Worm (Caenorhabditis elegans) whole organism, L3 larva: ENCODE results near the gene Y17G7B.12.

Experiments used
- R02D3.7 ChIP-seq: fragments of 150-350 bp; optimal IDR thresholded peaks from 2 replicates; lab custom pipeline; 2014; ENCODE audit warnings: missing biosample characterization, missing genetic modification characterization
- ama-1 ChIP-seq: fragments of 150-350 bp; optimal IDR thresholded peaks from 2 replicates; lab custom pipeline; 2018
- mdl-1 ChIP-seq: fragments of 150-350 bp; optimal IDR thresholded peaks from 2 replicates; lab custom pipeline; 2014; ENCODE audit warnings: missing biosample characterization, missing genetic modification characterization
- nhr-23 ChIP-seq: fragments of 150-350 bp; optimal IDR thresholded peaks from 2 replicates; lab custom pipeline; 2014; ENCODE audit warnings: missing biosample characterization, missing genetic modification reagents, missing genetic modification characterization
- nhr-237 ChIP-seq: fragments of 150-350 bp; optimal IDR thresholded peaks from 2 replicates; lab custom pipeline; 2014; ENCODE audit warnings: missing biosample characterization, missing genetic modification characterization
- nhr-76 ChIP-seq: fragments of 150-350 bp; sonication (generic microtip); optimal IDR thresholded peaks from 5 replicates; lab custom pipeline; 2014; ENCODE audit warnings: missing biosample characterization, missing genetic modification characterization
- nhr-77 ChIP-seq: fragments of 150-350 bp; optimal IDR thresholded peaks from 2 replicates; lab custom pipeline; 2014; ENCODE audit warnings: missing biosample characterization, missing genetic modification characterization
- pha-4 ChIP-seq: fragments of 150-350 bp; optimal IDR thresholded peaks from 2 replicates; lab custom pipeline; 2014; ENCODE audit warnings: missing biosample characterization, missing genetic modification reagents, missing genetic modification characterization
- snpc-4 ChIP-seq: fragments of 150-350 bp; optimal IDR thresholded peaks from 2 replicates; lab custom pipeline; 2014; ENCODE audit warnings: missing biosample characterization, missing genetic modification characterization
- ztf-4 ChIP-seq: fragments of 150-350 bp; optimal IDR thresholded peaks from 2 replicates; lab custom pipeline; 2014; ENCODE audit warnings: missing biosample characterization, missing genetic modification characterization

- no peak for TF ChIP-seq nhr-77 (tag; lab: Kevin White, UChicago)
- TF ChIP-seq nhr-23 (tag; lab: Kevin White, UChicago): no peak
- TF ChIP-seq pha-4 (tag; lab: Kevin White, UChicago): no peak
- no peak for TF ChIP-seq ama-1 (lab: Kevin White, UChicago)
- no peak for TF ChIP-seq snpc-4 (tag; lab: Kevin White, UChicago)
- no peak for TF ChIP-seq ztf-4
- TF ChIP-seq nhr-237: no peak
- no peak for TF ChIP-seq nhr-76 (tag; lab: Kevin White, UChicago)
- no peak for TF ChIP-seq R02D3.7 (tag; lab: Kevin White, UChicago)
- no peak for TF ChIP-seq mdl-1
Observed at ce11 chrII:12039039-12039438, 15.4 kb downstream of the Y17G7B.12 start, which contains the start of gene tpi-1.
